Fruit fly (Drosophila melanogaster) Kc167 (cell line): ENCODE measurements around the gene CG11629.

ENCODE experiments used
- Myc ChIP-seq: fragments of >200 bp; optimal IDR thresholded peaks from 2 replicates; lab custom pipeline; 2017; ENCODE audit warnings: missing external identifiers
- Sin3A ChIP-seq: fragments of >200 bp; optimal IDR thresholded peaks from 2 replicates; lab custom pipeline; 2018; ENCODE audit warnings: missing external identifiers
- h ChIP-seq: fragments of >200 bp; optimal IDR thresholded peaks from 3 replicates; lab custom pipeline; 2018; ENCODE audit warnings: missing external identifiers
- insv ChIP-seq: fragments of >200 bp; optimal IDR thresholded peaks from 3 replicates; lab custom pipeline; 2018; ENCODE audit warnings: missing external identifiers
- psq ChIP-seq: fragments of >200 bp; optimal IDR thresholded peaks from 2 replicates; lab custom pipeline; 2017; ENCODE audit warnings: missing external identifiers
- ttk ChIP-seq: sonication (Bioruptor generic); optimal IDR thresholded peaks from 2 replicates; lab custom pipeline; 2017; ENCODE audit warnings: missing external identifiers

DNA sequence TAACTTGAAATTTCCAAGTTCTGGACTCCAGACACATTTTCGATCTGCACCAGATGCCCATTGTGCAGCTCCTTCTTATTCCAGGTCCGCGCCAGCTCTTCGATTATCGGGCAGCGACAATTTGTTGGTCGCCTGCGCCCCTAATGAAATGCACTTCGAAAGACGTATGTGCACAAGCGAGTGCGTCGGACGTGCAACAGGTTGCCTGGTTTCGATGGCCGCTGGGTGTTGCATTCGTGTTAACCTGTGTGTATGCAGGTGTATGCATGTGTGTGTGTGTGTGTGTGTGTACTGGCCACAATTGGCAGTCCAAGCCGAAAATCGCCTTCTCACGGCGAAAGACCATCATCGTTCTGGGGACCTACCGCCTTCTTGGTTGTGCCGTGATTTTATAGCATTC is 37.5 kb downstream of the CG11629 start:
- TF ChIP-seq ttk = no peak
- TF ChIP-seq insv (lab: Kevin White, UChicago) = no peak
- no peak for TF ChIP-seq psq
- no peak for TF ChIP-seq Sin3A
- no peak for TF ChIP-seq h (lab: Kevin White, UChicago)
- no peak for TF ChIP-seq Myc (lab: Kevin White, UChicago)
